Fruit fly (Drosophila melanogaster): ENCODE data around the gene Lsp2.

Gene Lsp2

dm6 chr3L:12111081-12111958, 17.9 kb upstream of the Lsp2 start:
- TF ChIP-seq cic (GFP tag; optimal IDR thresholded peaks at IDR 0.05) (no peak), ovo (GFP tag; optimal IDR thresholded peaks at IDR 0.05) (no peak), CG12768 (GFP tag; optimal IDR thresholded peaks at IDR 0.05) (no peak), Clk (GFP tag; optimal IDR thresholded peaks at IDR 0.05) (no peak), CG7045 (GFP tag; optimal IDR thresholded peaks at IDR 0.05) (no peak), CG14711 (tag; optimal IDR thresholded peaks at IDR 0.05) (peak; percentile 61), CG5204 (GFP tag; optimal IDR thresholded peaks at IDR 0.05) (no peak), tj (GFP tag; optimal IDR thresholded peaks at IDR 0.05) (peak; percentile 99), bab1 (GFP tag; optimal IDR thresholded peaks at IDR 0.05) (peak; percentile 58), Hr96 (GFP tag; optimal IDR thresholded peaks at IDR 0.05) (no peak), kay (GFP tag; ENCODE audit: borderline replicate concordance) (no peak), CG11617 (GFP tag; optimal IDR thresholded peaks at IDR 0.05) (peak; percentile 24), pad (GFP tag; optimal IDR thresholded peaks at IDR 0.05) (peak; percentile 42), toe (GFP tag; optimal IDR thresholded peaks at IDR 0.05) (no peak), Crg-1 (GFP tag; optimal IDR thresholded peaks at IDR 0.05) (no peak), CG7101 (tag; optimal IDR thresholded peaks at IDR 0.05) (peak; percentile 40), CG1620 (GFP tag; optimal IDR thresholded peaks at IDR 0.05) (no peak), CG33017 (tag; optimal IDR thresholded peaks at IDR 0.05) (no peak), cnc (optimal IDR thresholded peaks at IDR 0.05) (no peak), Mnt (GFP tag; optimal IDR thresholded peaks at IDR 0.05) (no peak)

- no peak for TF ChIP-seq cic (GFP tag; optimal IDR thresholded peaks at IDR 0.05)
- no peak for TF ChIP-seq CG1620 (GFP tag; optimal IDR thresholded peaks at IDR 0.05)
- no peak for TF ChIP-seq CG11617 (GFP tag; optimal IDR thresholded peaks at IDR 0.05)
- TF ChIP-seq Hr96 (GFP tag; optimal IDR thresholded peaks at IDR 0.05): no peak
- no peak for TF ChIP-seq Clk (GFP tag; optimal IDR thresholded peaks at IDR 0.05)
- no peak for TF ChIP-seq pad (GFP tag; optimal IDR thresholded peaks at IDR 0.05)
Measured at dm6 chr3L:12112967-12113366, 16.2 kb upstream of the Lsp2 start.

- no peak for TF ChIP-seq CG5204 (GFP tag; optimal IDR thresholded peaks at IDR 0.05)
- no peak for TF ChIP-seq tj (GFP tag; optimal IDR thresholded peaks at IDR 0.05)
- TF ChIP-seq CG11617 (GFP tag; optimal IDR thresholded peaks at IDR 0.05): no peak
- no peak for TF ChIP-seq Mnt (GFP tag; optimal IDR thresholded peaks at IDR 0.05)
- TF ChIP-seq CG14711 (tag; optimal IDR thresholded peaks at IDR 0.05): no peak
- TF ChIP-seq CG7101 (tag; optimal IDR thresholded peaks at IDR 0.05): no peak
- no peak for TF ChIP-seq pad (GFP tag; optimal IDR thresholded peaks at IDR 0.05)
- TF ChIP-seq kay (GFP tag; ENCODE audit: borderline replicate concordance): no peak
- no peak for TF ChIP-seq cic (GFP tag; optimal IDR thresholded peaks at IDR 0.05)
- no peak for TF ChIP-seq CG12768 (GFP tag; optimal IDR thresholded peaks at IDR 0.05)
- TF ChIP-seq Hr96 (GFP tag; optimal IDR thresholded peaks at IDR 0.05): no peak
Measured at dm6 chr3L:12113589-12113988, 15.6 kb upstream of the Lsp2 start.

dm6 chr3L:12114188-12114587, 15.0 kb upstream of the Lsp2 start:
- no peak for TF ChIP-seq toe (GFP tag; optimal IDR thresholded peaks at IDR 0.05)
- no peak for TF ChIP-seq Mnt (GFP tag; optimal IDR thresholded peaks at IDR 0.05)
- no peak for TF ChIP-seq CG7045 (GFP tag; optimal IDR thresholded peaks at IDR 0.05)
- TF ChIP-seq CG1620 (GFP tag; optimal IDR thresholded peaks at IDR 0.05): no peak
- TF ChIP-seq bab1 (GFP tag; optimal IDR thresholded peaks at IDR 0.05): no peak

dm6 chr3L:12115103-12115502, 14.1 kb upstream of the Lsp2 start:
- no peak for TF ChIP-seq ovo (GFP tag; optimal IDR thresholded peaks at IDR 0.05)
- no peak for TF ChIP-seq tj (GFP tag; optimal IDR thresholded peaks at IDR 0.05)
- no peak for TF ChIP-seq Crg-1 (GFP tag; optimal IDR thresholded peaks at IDR 0.05)
- no peak for TF ChIP-seq pad (GFP tag; optimal IDR thresholded peaks at IDR 0.05)
- no peak for TF ChIP-seq CG7101 (tag; optimal IDR thresholded peaks at IDR 0.05)
- no peak for TF ChIP-seq cic (GFP tag; optimal IDR thresholded peaks at IDR 0.05)
- TF ChIP-seq cnc (optimal IDR thresholded peaks at IDR 0.05): no peak

- TF ChIP-seq toe (GFP tag; optimal IDR thresholded peaks at IDR 0.05) (no peak), Mnt (GFP tag; optimal IDR thresholded peaks at IDR 0.05) (peak; percentile 31), CG7101 (tag; optimal IDR thresholded peaks at IDR 0.05) (peak; percentile 41), cnc (optimal IDR thresholded peaks at IDR 0.05) (no peak), CG11617 (GFP tag; optimal IDR thresholded peaks at IDR 0.05) (no peak), Hr96 (GFP tag; optimal IDR thresholded peaks at IDR 0.05) (no peak), CG14711 (tag; optimal IDR thresholded peaks at IDR 0.05) (peak; percentile 40), CG1620 (GFP tag; optimal IDR thresholded peaks at IDR 0.05) (no peak), kay (GFP tag; ENCODE audit: borderline replicate concordance) (no peak), bab1 (GFP tag; optimal IDR thresholded peaks at IDR 0.05) (peak; percentile 65), CG12768 (GFP tag; optimal IDR thresholded peaks at IDR 0.05) (no peak), pad (GFP tag; optimal IDR thresholded peaks at IDR 0.05) (peak; percentile 28)
Measured at dm6 chr3L:12115966-12116735, 13.0 kb upstream of the Lsp2 start, which contains the start of gene vers. Gene vers (plus strand): TSS chr3L:12116101.
